Worm (Caenorhabditis elegans): Measurements from ENCODE around the gene ift-43.

DNA sequence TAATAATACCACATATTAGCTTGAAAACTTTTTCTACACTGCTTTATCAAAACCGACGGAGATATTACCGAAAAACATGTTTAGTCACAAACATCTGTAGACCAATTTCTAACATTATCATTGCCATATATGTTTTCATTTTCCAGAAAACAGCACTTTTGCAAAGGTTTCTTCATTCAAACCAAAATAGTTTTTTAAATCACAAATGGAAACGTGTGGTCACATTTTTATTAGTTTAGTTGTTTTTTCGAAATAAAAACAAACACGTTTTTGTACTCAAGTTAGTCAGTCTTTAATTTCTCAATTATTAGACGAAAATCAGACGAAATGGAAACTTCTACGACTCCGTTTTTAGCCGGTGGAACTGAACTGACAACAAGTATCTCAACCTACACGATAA is 22.5 kb downstream of the ift-43 start, which contains the start of gene F59E12.3:
- TF ChIP-seq lin-32 (GFP tag; optimal IDR thresholded peaks at IDR 0.05) (no peak), unc-62 (GFP tag; optimal IDR thresholded peaks at IDR 0.05) (no peak), mls-2 (tag; optimal IDR thresholded peaks at IDR 0.05) (no peak), ces-1 (GFP tag; optimal IDR thresholded peaks at IDR 0.05) (no peak), nhr-12 (tag; optimal IDR thresholded peaks at IDR 0.05) (no peak), sptf-1 (tag; optimal IDR thresholded peaks at IDR 0.05) (no peak), bed-3 (GFP tag; optimal IDR thresholded peaks at IDR 0.05) (no peak), ztf-11 (tag; optimal IDR thresholded peaks at IDR 0.05) (no peak), ceh-43 (GFP tag; optimal IDR thresholded peaks at IDR 0.05) (no peak), snpc-4 (tag; optimal IDR thresholded peaks at IDR 0.05) (no peak)

All from whole organism, mixed stage, embryonic.